Fruit fly (Drosophila melanogaster): ENCODE measurements around the gene CG17819.

DNA sequence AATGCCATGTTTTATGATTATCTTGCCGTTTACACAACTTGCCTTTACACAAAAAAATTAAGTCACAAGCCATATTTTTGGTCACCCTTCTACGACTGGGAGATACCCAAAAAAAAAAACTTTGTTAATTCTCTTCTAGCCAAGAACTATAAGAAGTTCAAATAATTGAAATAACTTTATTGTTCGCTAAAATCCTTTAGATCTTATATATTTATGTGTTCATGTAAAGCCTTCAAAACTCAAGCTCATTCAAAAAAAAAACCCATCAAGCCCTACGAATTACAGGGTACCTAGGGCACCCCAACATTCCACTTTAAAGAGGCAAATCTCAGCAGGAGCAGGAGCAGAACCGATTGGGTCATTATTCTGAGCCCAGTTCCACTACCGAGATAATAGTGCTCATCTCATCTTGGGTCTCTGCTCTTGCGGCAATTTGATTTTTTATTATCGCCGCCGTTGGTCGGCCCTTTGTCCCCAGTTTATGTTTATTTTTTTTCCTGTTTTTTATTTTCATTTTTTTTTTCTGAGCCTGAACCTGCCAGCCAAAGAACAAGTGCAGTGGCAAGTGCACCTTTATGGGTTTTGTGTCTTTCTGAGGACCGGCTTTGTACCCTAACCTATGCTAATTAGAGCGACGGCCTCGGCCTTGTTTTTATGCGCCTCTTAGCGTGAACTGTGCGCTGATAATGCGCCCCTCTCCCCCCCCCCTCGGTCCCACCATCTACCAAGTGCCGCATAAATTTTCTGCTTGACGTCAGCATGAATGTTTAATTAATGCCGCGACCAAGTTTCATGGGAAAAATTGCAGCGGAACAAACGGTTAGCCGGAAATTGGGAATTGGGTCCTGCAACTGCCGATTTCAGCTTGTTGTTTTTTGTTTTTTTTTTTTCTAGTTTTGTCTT, 43.6 kb downstream of the CG17819 start:
- TF ChIP-seq CG8478 (optimal IDR thresholded peaks at IDR 0.05): no peak
- TF ChIP-seq CTCF (optimal IDR thresholded peaks at IDR 0.05): no peak

All from S2 (cell line).